Fruit fly (Drosophila melanogaster): ENCODE results near the gene PIG-P.

Gene PIG-P

DNA sequence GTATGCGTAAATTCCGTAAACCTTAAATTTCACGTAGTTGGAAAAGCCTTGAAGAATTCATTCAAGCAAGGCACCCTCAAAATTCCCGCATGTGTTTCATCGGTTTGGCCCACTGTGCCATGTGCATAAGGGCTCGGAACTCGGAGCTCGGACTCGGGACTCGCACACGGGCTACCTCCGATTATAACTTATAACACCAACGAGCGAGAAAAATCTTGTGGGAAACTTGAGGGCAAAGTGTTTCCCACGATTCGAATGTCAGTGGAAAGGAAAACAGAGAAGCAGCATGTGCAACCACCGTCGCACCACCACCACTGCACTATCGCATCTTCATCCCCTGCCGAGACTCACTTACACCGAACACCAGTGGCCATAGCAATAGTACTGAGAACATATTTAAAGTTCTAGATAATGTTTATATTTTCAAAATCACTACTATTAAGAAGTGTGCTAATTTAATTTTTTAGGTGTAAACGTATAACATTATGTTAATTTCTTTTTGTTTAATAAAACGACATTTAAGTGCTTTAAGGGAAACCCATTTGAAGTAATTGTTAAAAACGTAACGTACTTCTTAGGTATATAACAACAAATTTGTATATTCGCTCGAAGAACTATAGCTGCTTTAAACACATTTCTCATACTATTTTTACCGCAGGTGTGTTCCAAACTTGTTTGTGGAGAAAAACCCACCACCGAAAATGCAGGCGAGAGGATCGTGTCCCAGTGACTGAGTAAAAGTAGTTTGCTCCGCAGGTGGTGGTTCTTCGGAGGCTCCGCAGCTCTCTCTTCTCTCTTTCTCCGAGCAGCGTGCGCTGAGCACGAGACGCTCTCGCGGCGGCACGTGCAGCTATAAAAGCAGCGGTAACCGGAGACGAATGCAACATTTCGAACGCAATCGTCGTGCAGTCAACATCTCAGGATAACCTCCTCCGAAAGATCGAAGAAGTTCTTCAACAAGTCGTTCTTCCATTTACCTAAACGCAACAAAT, 21.6 kb downstream of the PIG-P start (continued):
- TF ChIP-seq CG14710 (tag; optimal IDR thresholded peaks at IDR 0.05) = peak; percentile 98
- TF ChIP-seq sob (GFP tag; IDR thresholded peaks at IDR 0.05) = 0 out of 2 replicates have a peak, but pooled peaks have one; percentile 24
- no peak for TF ChIP-seq Dip2 (GFP tag; IDR thresholded peaks at IDR 0.05)
- no peak for TF ChIP-seq MESR4 (GFP tag; optimal IDR thresholded peaks at IDR 0.05)
- peak; percentile 89 for TF ChIP-seq Usf (GFP tag; optimal IDR thresholded peaks at IDR 0.05)
- peak; percentile 11 for TF ChIP-seq abd-A (tag; optimal IDR thresholded peaks at IDR 0.05)
- peak; percentile 30 for TF ChIP-seq mam (GFP tag; optimal IDR thresholded peaks at IDR 0.05)
- TF ChIP-seq stwl (tag; optimal IDR thresholded peaks at IDR 0.05) = no peak
- peak; percentile 63 for TF ChIP-seq CG6683 (GFP tag; optimal IDR thresholded peaks at IDR 0.05)
- TF ChIP-seq nerfin-2 (GFP tag; IDR thresholded peaks at IDR 0.05; ENCODE audit: partially characterized antibody) = no peak
- TF ChIP-seq slp2 (GFP tag; optimal IDR thresholded peaks at IDR 0.05) = peak; percentile 73
- TF ChIP-seq CG18764 (GFP tag; optimal IDR thresholded peaks at IDR 0.05) = peak; percentile 61
- TF ChIP-seq Poxn (GFP tag; IDR thresholded peaks at IDR 0.05) = no peak
- TF ChIP-seq peb (GFP tag; IDR thresholded peaks at IDR 0.05) = peak; percentile 61
- TF ChIP-seq eve (GFP tag; optimal IDR thresholded peaks at IDR 0.05) = peak in 1 of 2 experiments; percentile 78
- TF ChIP-seq CG2116 (GFP tag; optimal IDR thresholded peaks at IDR 0.05) = peak; percentile 70
- no peak for TF ChIP-seq CG6765 (GFP tag; optimal IDR thresholded peaks at IDR 0.05)
- no peak for TF ChIP-seq H15 (GFP tag; IDR thresholded peaks at IDR 0.05)
- TF ChIP-seq kah (GFP tag; optimal IDR thresholded peaks at IDR 0.05) = peak; percentile 95
- peak; percentile 93 for TF ChIP-seq CG2875 (GFP tag; optimal IDR thresholded peaks at IDR 0.05)
- TF ChIP-seq Ets97D (GFP tag; optimal IDR thresholded peaks at IDR 0.05) = peak; percentile 40
- TF ChIP-seq trh (GFP tag; optimal IDR thresholded peaks at IDR 0.05) = peak; percentile 47
- peak; percentile 32 for TF ChIP-seq HLH54F (GFP tag; optimal IDR thresholded peaks at IDR 0.05)
- peak; percentile 63 for TF ChIP-seq Jarid2 (GFP tag; optimal IDR thresholded peaks at IDR 0.05)
- peak; percentile 71 for TF ChIP-seq kay (GFP tag; optimal IDR thresholded peaks at IDR 0.05)
- peak; percentile 44; the same call in 1 of the 2 replicates for TF ChIP-seq E2f2 (GFP tag; IDR thresholded peaks at IDR 0.05)
- peak; percentile 57 for TF ChIP-seq CG3065 (GFP tag; optimal IDR thresholded peaks at IDR 0.05)
- TF ChIP-seq PHDP (tag; optimal IDR thresholded peaks at IDR 0.05) = peak; percentile 89
- no peak for TF ChIP-seq ab (GFP tag; optimal IDR thresholded peaks at IDR 0.05)
- TF ChIP-seq Ada2b (GFP tag; IDR thresholded peaks at IDR 0.05) = no peak; the same call in 1 of the 2 replicates
- peak; percentile 38; the same call in 1 of the 2 replicates for TF ChIP-seq CG4360 (GFP tag; IDR thresholded peaks at IDR 0.05)
- peak; percentile 31 to 37 for TF ChIP-seq insv (GFP tag; optimal IDR thresholded peaks at IDR 0.05)
- no peak for TF ChIP-seq CG5953 (GFP tag; IDR thresholded peaks at IDR 0.05)
- peak; percentile 98 for TF ChIP-seq CG8924 (tag; optimal IDR thresholded peaks at IDR 0.05)
- no peak for TF ChIP-seq chinmo (GFP tag; IDR thresholded peaks at IDR 0.05; ENCODE audit: partially characterized antibody)
- no peak; the same call in 2 of the 3 replicates for TF ChIP-seq ase (GFP tag; IDR thresholded peaks at IDR 0.05)
- TF ChIP-seq CG11560 (tag; IDR thresholded peaks at IDR 0.05) = no peak
- TF ChIP-seq pzg (GFP tag; optimal IDR thresholded peaks at IDR 0.05) = no peak
- TF ChIP-seq CG8944 (GFP tag; optimal IDR thresholded peaks at IDR 0.05) = peak; percentile 44
- TF ChIP-seq wor (GFP tag; IDR thresholded peaks at IDR 0.05) = 0 out of 2 replicates have a peak, but pooled peaks have one; percentile 48
- peak; percentile 94 for TF ChIP-seq Blimp-1 (GFP tag; optimal IDR thresholded peaks at IDR 0.05)
- TF ChIP-seq CG12744 (GFP tag; optimal IDR thresholded peaks at IDR 0.05) = peak; percentile 49
- TF ChIP-seq CG17829 (tag; optimal IDR thresholded peaks at IDR 0.05) = peak; percentile 98
- peak; percentile 76 for TF ChIP-seq Camta (GFP tag; optimal IDR thresholded peaks at IDR 0.05)
- TF ChIP-seq CG13424 (tag; optimal IDR thresholded peaks at IDR 0.05) = peak; percentile 95
- TF ChIP-seq ewg (GFP tag; optimal IDR thresholded peaks at IDR 0.05) = peak; percentile 78
- TF ChIP-seq CG7963 (GFP tag; IDR thresholded peaks at IDR 0.05; ENCODE audit: partially characterized antibody) = no peak
- peak; percentile 36 for TF ChIP-seq scrt (GFP tag; optimal IDR thresholded peaks at IDR 0.05)

All from whole organism, embryonic.